Fruit fly (Drosophila melanogaster) whole organism, embryonic: Measurements from ENCODE around the gene CG17109.

ENCODE experiments used
- Blimp-1 ChIP-seq: fragments of 200-800 bp; sonication (Bioruptor generic); optimal IDR thresholded peaks from 3 replicates; lab custom pipeline; 2018; ENCODE audit warnings: missing biosample characterization, missing genetic modification characterization, mild to moderate bottlenecking, moderate library complexity, missing genetic modification reagents
- CG10267 ChIP-seq: fragments of 200-800 bp; sonication (Bioruptor generic); optimal IDR thresholded peaks from 2 replicates; lab custom pipeline; 2018; ENCODE audit warnings: missing biosample characterization, mild to moderate bottlenecking, missing genetic modification characterization, moderate library complexity
- CG11247 ChIP-seq: fragments of 200-800 bp; sonication (Bioruptor generic); IDR thresholded peaks from 2 replicates; pipeline ENCODE4 v1.3.6; 2022; ENCODE audit warnings: missing biosample characterization, missing genetic modification characterization
- CG12071 ChIP-seq: fragments of 200-800 bp; sonication (Bioruptor generic); optimal IDR thresholded peaks from 3 replicates; lab custom pipeline; 2018; ENCODE audit warnings: missing biosample characterization, mild to moderate bottlenecking, missing genetic modification characterization
- CG12299 ChIP-seq: fragments of 200-800 bp; sonication (Bioruptor generic); optimal IDR thresholded peaks from 2 replicates; lab custom pipeline; 2018; ENCODE audit warnings: missing biosample characterization, mild to moderate bottlenecking, missing genetic modification characterization
- CG14965 ChIP-seq: fragments of 200-800 bp; sonication (Bioruptor generic); optimal IDR thresholded peaks from 2 replicates; lab custom pipeline; 2016; ENCODE audit warnings: missing biosample characterization, missing genetic modification characterization, borderline replicate concordance
- CG1602 ChIP-seq: fragments of 200-800 bp; sonication (Bioruptor generic); optimal IDR thresholded peaks from 3 replicates; lab custom pipeline; 2016; ENCODE audit warnings: missing biosample characterization, missing genetic modification characterization
- CG1647 ChIP-seq: fragments of 200-800 bp; sonication (Bioruptor generic); optimal IDR thresholded peaks from 3 replicates; lab custom pipeline; 2016; ENCODE audit warnings: missing biosample characterization, missing genetic modification characterization
- CG17802 ChIP-seq: fragments of 200-800 bp; sonication (Bioruptor generic); optimal IDR thresholded peaks from 2 replicates; lab custom pipeline; 2018; ENCODE audit warnings: missing biosample characterization, mild to moderate bottlenecking, missing genetic modification characterization, moderate library complexity
- CG18011 ChIP-seq: fragments of 200-800 bp; sonication (Bioruptor generic); optimal IDR thresholded peaks from 2 replicates; lab custom pipeline; 2017; ENCODE audit warnings: missing biosample characterization, missing genetic modification characterization, mild to moderate bottlenecking, moderate library complexity, missing genotype
- CG31365 ChIP-seq: fragments of 200-800 bp; sonication (Bioruptor generic); optimal IDR thresholded peaks from 2 replicates; lab custom pipeline; 2018; ENCODE audit warnings: missing biosample characterization, mild to moderate bottlenecking, missing genetic modification characterization
- CG32532 ChIP-seq: fragments of 200-800 bp; sonication (Bioruptor generic); IDR thresholded peaks from 2 replicates; pipeline ENCODE4 v1.3.6; 2022; ENCODE audit warnings: missing biosample characterization, missing genetic modification characterization
- CG32772 ChIP-seq: fragments of 200-800 bp; sonication (Bioruptor generic); IDR thresholded peaks from 2 replicates; pipeline ENCODE4 v1.3.6; 2022; ENCODE audit warnings: missing biosample characterization, missing genetic modification characterization
- CG3281 ChIP-seq: fragments of 200-800 bp; sonication (Bioruptor generic); optimal IDR thresholded peaks from 3 replicates; lab custom pipeline; 2017; ENCODE audit warnings: missing biosample characterization, mild to moderate bottlenecking, missing genetic modification characterization
- CG3847 ChIP-seq: fragments of 200-800 bp; sonication (Bioruptor generic); IDR thresholded peaks from 2 replicates; pipeline ENCODE4 v1.3.6; 2022; ENCODE audit warnings: missing biosample characterization, missing genetic modification characterization
- CG4282 ChIP-seq: fragments of 200-800 bp; sonication (Bioruptor generic); optimal IDR thresholded peaks from 2 replicates; lab custom pipeline; 2016; ENCODE audit warnings: missing biosample characterization, missing genetic modification characterization
- CG4707 ChIP-seq: fragments of 200-800 bp; sonication (Bioruptor generic); optimal IDR thresholded peaks from 2 replicates; lab custom pipeline; 2018; ENCODE audit warnings: missing biosample characterization, mild to moderate bottlenecking, missing genetic modification characterization, moderate library complexity
- CG4730 ChIP-seq: fragments of 200-800 bp; sonication (Bioruptor generic); IDR thresholded peaks from 2 replicates; pipeline ENCODE4 v1.3.6; 2022; ENCODE audit warnings: missing biosample characterization, missing genetic modification characterization
- CG6272 ChIP-seq: fragments of 200-800 bp; sonication (Bioruptor generic); IDR thresholded peaks from 2 replicates; pipeline ENCODE4 v1.3.6; 2022; ENCODE audit warnings: missing biosample characterization, missing genetic modification characterization
- CG6791 ChIP-seq: fragments of 200-800 bp; sonication (Bioruptor generic); IDR thresholded peaks from 3 replicates; pipeline ENCODE4 v1.3.6; 2022; ENCODE audit warnings: missing biosample characterization, missing genetic modification characterization; ENCODE audit not compliant: partially characterized antibody
- CG8944 ChIP-seq: fragments of 200-800 bp; sonication (Bioruptor generic); optimal IDR thresholded peaks from 3 replicates; lab custom pipeline; 2016; ENCODE audit warnings: missing biosample characterization, missing genetic modification characterization
- CG9727 ChIP-seq: fragments of 200-800 bp; sonication (Bioruptor generic); optimal IDR thresholded peaks from 3 replicates; lab custom pipeline; 2017; ENCODE audit warnings: missing biosample characterization, mild to moderate bottlenecking, missing genetic modification characterization
- Dip3 ChIP-seq: fragments of 200-800 bp; sonication (Bioruptor generic); optimal IDR thresholded peaks from 3 replicates; lab custom pipeline; 2016; ENCODE audit warnings: missing biosample characterization, missing genetic modification characterization
- Fer2 ChIP-seq: fragments of 200-800 bp; sonication (Bioruptor generic); optimal IDR thresholded peaks from 2 replicates; lab custom pipeline; 2018; ENCODE audit warnings: missing biosample characterization, mild to moderate bottlenecking, missing genetic modification characterization, moderate library complexity
- MESR4 ChIP-seq: fragments of 200-800 bp; sonication (Bioruptor generic); optimal IDR thresholded peaks from 2 replicates; lab custom pipeline; 2018; ENCODE audit warnings: missing biosample characterization, mild to moderate bottlenecking, missing genetic modification characterization, moderate library complexity
- Opbp ChIP-seq: fragments of 200-800 bp; sonication (Bioruptor generic); IDR thresholded peaks from 3 replicates; pipeline ENCODE4 v1.3.6; 2022; ENCODE audit warnings: missing biosample characterization, missing genetic modification characterization; ENCODE audit not compliant: partially characterized antibody
- Optix ChIP-seq: fragments of 200-800 bp; sonication (Bioruptor generic); IDR thresholded peaks from 3 replicates; pipeline ENCODE4 v1.3.6; 2022; ENCODE audit warnings: missing biosample characterization, missing genetic modification characterization
- Side ChIP-seq: fragments of 200-800 bp; sonication (Bioruptor generic); optimal IDR thresholded peaks from 2 replicates; lab custom pipeline; 2016; ENCODE audit warnings: missing biosample characterization, missing genetic modification characterization
- Ssrp ChIP-seq: fragments of 200-800 bp; sonication (Bioruptor generic); optimal IDR thresholded peaks from 2 replicates; lab custom pipeline; 2018; ENCODE audit warnings: missing biosample characterization, mild to moderate bottlenecking, missing genetic modification characterization, moderate library complexity
- Taf1 ChIP-seq: fragments of 200-800 bp; sonication (Bioruptor generic); IDR thresholded peaks from 2 replicates; pipeline ENCODE4 v1.3.6; 2022; ENCODE audit warnings: missing biosample characterization, missing genetic modification characterization
- ac ChIP-seq: fragments of 200-800 bp; sonication (Bioruptor generic); optimal IDR thresholded peaks from 3 replicates; lab custom pipeline; 2017; ENCODE audit warnings: missing biosample characterization, mild to moderate bottlenecking, missing genetic modification characterization
- ara ChIP-seq: fragments of 200-800 bp; sonication (Bioruptor generic); IDR thresholded peaks from 2 replicates; pipeline ENCODE4 v1.3.6; 2022; ENCODE audit warnings: missing biosample characterization, missing genetic modification characterization
- az2 ChIP-seq: fragments of 200-800 bp; sonication (Bioruptor generic); optimal IDR thresholded peaks from 3 replicates; lab custom pipeline; 2016; ENCODE audit warnings: missing biosample characterization, missing genetic modification characterization
- bsh ChIP-seq, 2 experiments: fragments of 200-800 bp; sonication (Bioruptor generic); optimal IDR thresholded peaks; 2 replicates each; lab custom pipeline; 2017 to 2018; ENCODE audit warnings: mild to moderate bottlenecking in 2 of 2, missing biosample characterization in 2 of 2, missing genetic modification characterization in 2 of 2, moderate library complexity in 1 of 2
- danr ChIP-seq: fragments of 200-800 bp; sonication (Bioruptor generic); IDR thresholded peaks from 2 replicates; pipeline ENCODE4 v1.3.6; 2022; ENCODE audit warnings: missing biosample characterization, missing genetic modification characterization
- ftz-f1 ChIP-seq: fragments of 200-800 bp; sonication (Bioruptor generic); optimal IDR thresholded peaks from 2 replicates; lab custom pipeline; 2016; ENCODE audit warnings: missing biosample characterization, missing genetic modification characterization
- kah ChIP-seq: fragments of 200-800 bp; sonication (Bioruptor generic); optimal IDR thresholded peaks from 2 replicates; lab custom pipeline; 2018; ENCODE audit warnings: missing biosample characterization, mild to moderate bottlenecking, missing genetic modification characterization
- lilli ChIP-seq: fragments of 200-800 bp; sonication (Bioruptor generic); optimal IDR thresholded peaks from 3 replicates; lab custom pipeline; 2016; ENCODE audit warnings: missing biosample characterization, missing genetic modification characterization
- luna ChIP-seq: fragments of 200-800 bp; sonication (Bioruptor generic); optimal IDR thresholded peaks from 2 replicates; lab custom pipeline; 2016; ENCODE audit warnings: missing biosample characterization, missing genetic modification characterization
- mam ChIP-seq: fragments of 200-800 bp; sonication (Bioruptor generic); optimal IDR thresholded peaks from 3 replicates; lab custom pipeline; 2016; ENCODE audit warnings: missing biosample characterization, missing genetic modification characterization
- onecut ChIP-seq: fragments of 200-800 bp; sonication (Bioruptor generic); IDR thresholded peaks from 2 replicates; pipeline ENCODE4 v1.3.6; 2022; ENCODE audit warnings: missing biosample characterization, missing genetic modification characterization
- pum ChIP-seq: fragments of 200-800 bp; sonication (Bioruptor generic); optimal IDR thresholded peaks from 2 replicates; lab custom pipeline; 2016; ENCODE audit warnings: missing biosample characterization, missing genetic modification characterization
- pzg ChIP-seq: fragments of 200-800 bp; sonication (Bioruptor generic); optimal IDR thresholded peaks from 3 replicates; lab custom pipeline; 2018; ENCODE audit warnings: missing biosample characterization, mild to moderate bottlenecking, missing genetic modification characterization, moderate library complexity
- repo ChIP-seq: fragments of 200-800 bp; sonication (Bioruptor generic); optimal IDR thresholded peaks from 2 replicates; lab custom pipeline; 2016; ENCODE audit warnings: missing biosample characterization, missing genetic modification characterization
- row ChIP-seq: fragments of 200-800 bp; sonication (Bioruptor generic); IDR thresholded peaks from 3 replicates; pipeline ENCODE4 v1.3.6; 2022; ENCODE audit warnings: missing biosample characterization, missing genetic modification characterization
- schlank ChIP-seq: fragments of 200-800 bp; sonication (Bioruptor generic); optimal IDR thresholded peaks from 2 replicates; lab custom pipeline; 2018; ENCODE audit warnings: missing biosample characterization, mild to moderate bottlenecking, missing genetic modification characterization
- slbo ChIP-seq: fragments of 200-800 bp; sonication (Bioruptor generic); IDR thresholded peaks from 2 replicates; pipeline ENCODE4 v1.3.6; 2022; ENCODE audit warnings: missing biosample characterization, missing genetic modification characterization
- sna ChIP-seq: fragments of 200-800 bp; sonication (Bioruptor generic); IDR thresholded peaks from 2 replicates; pipeline ENCODE4 v1.3.6; 2022; ENCODE audit warnings: missing biosample characterization, missing genetic modification characterization; ENCODE audit not compliant: partially characterized antibody
- usp ChIP-seq: fragments of >200 bp; optimal IDR thresholded peaks from 2 replicates; lab custom pipeline; 2017; ENCODE audit warnings: missing biosample characterization, missing genetic modification characterization
- wdn ChIP-seq: fragments of 200-800 bp; sonication (Bioruptor generic); IDR thresholded peaks from 2 replicates; pipeline ENCODE4 v1.3.6; 2022; ENCODE audit warnings: missing biosample characterization, missing genetic modification characterization

Gene CG17109

dm6 chr3R:23112680-23113362, 17.3 kb downstream of the CG17109 start, which contains the start of gene Cow (continued):
- TF ChIP-seq CG4730 (GFP tag; lab: Robert Waterston, UW) (peak; percentile 52; the same call in 1 of the 2 replicates), lilli (peak; percentile 74), CG3847 (GFP tag; lab: Robert Waterston, UW) (peak; percentile 62), CG4282 (GFP tag; lab: Kevin White, UChicago) (peak; percentile 20), CG6791 (GFP tag; lab: Robert Waterston, UW) (no peak), Dip3 (GFP tag; lab: Kevin White, UChicago) (peak; percentile 54), usp (no peak), slbo (GFP tag; lab: Robert Waterston, UW) (peak; percentile 75), CG18011 (no peak), ara (GFP tag; lab: Robert Waterston, UW) (no peak), Blimp-1 (no peak), az2 (GFP tag; lab: Kevin White, UChicago) (peak; percentile 35), CG12071 (GFP tag; lab: Kevin White, UChicago) (peak; percentile 38), CG12299 (tag; lab: Kevin White, UChicago) (no peak), CG32532 (peak; percentile 78), CG1602 (GFP tag; lab: Kevin White, UChicago) (no peak), CG8944 (no peak), CG17802 (tag; lab: Kevin White, UChicago) (no peak), CG32772 (GFP tag; lab: Robert Waterston, UW) (peak; percentile 54; the same call in 1 of the 2 replicates), mam (GFP tag; lab: Kevin White, UChicago) (peak; percentile 69), bsh (GFP tag; optimal IDR thresholded peaks at IDR 0.05; lab: Kevin White, UChicago) (no peak), row (GFP tag; lab: Robert Waterston, UW) (peak; percentile 84), schlank (tag; lab: Kevin White, UChicago) (peak; percentile 43), Fer2 (tag; lab: Kevin White, UChicago) (peak; percentile 27), Side (peak; percentile 36), wdn (peak; percentile 39; the same call in 1 of the 2 replicates), CG14965 (GFP tag; lab: Kevin White, UChicago) (no peak), repo (GFP tag; lab: Kevin White, UChicago) (no peak), ac (GFP tag; lab: Kevin White, UChicago) (no peak), ftz-f1 (no peak), CG1647 (GFP tag; lab: Kevin White, UChicago) (no peak), sna (GFP tag; lab: Robert Waterston, UW) (no peak), CG6272 (GFP tag; lab: Robert Waterston, UW) (peak; percentile 71), pum (GFP tag; lab: Kevin White, UChicago) (peak; percentile 46), CG31365 (tag; lab: Kevin White, UChicago) (no peak), MESR4 (no peak), CG10267 (tag; lab: Kevin White, UChicago) (peak; percentile 13), pzg (GFP tag; lab: Kevin White, UChicago) (peak; percentile 4), Ssrp (peak; percentile 27), Opbp (no peak), Taf1 (GFP tag; lab: Robert Waterston, UW) (peak; percentile 63), Optix (GFP tag; lab: Robert Waterston, UW) (no peak), danr (GFP tag; lab: Robert Waterston, UW) (0 out of 2 replicates have a peak, but pooled peaks have one; percentile 15), luna (peak; percentile 8), onecut (peak; percentile 95), kah (GFP tag; lab: Kevin White, UChicago) (no peak), CG9727 (GFP tag; lab: Kevin White, UChicago) (peak; percentile 60), CG11247 (GFP tag; lab: Robert Waterston, UW) (no peak), CG3281 (peak; percentile 74), CG4707 (no peak)
